Fruit fly (Drosophila melanogaster): ENCODE measurements around the gene acs.
A peak's percentile ranks its signal among the peaks of the same experiment; 100 is the strongest.

The acs gene

DNA sequence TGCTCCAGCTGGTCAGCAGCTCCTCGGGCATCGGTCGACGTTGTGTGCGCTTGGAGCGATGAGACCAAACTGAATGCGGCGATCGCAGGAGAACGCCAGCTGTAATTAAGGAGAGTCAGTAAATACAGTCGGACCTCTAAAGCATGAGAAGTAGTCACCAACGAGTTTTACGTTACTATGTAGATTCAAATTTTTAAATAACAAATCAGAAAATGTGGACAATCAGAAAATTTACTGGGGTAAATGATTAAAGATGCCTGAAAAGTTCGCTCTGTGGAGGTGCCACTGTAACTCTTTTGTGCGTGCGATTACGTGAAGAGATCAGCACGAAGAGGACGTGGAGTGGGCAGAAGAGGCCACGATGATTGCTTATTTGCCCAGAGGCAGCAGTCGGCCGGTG is 8.5 kb upstream of the acs start, which contains the start of gene SCOT (continued):
- no peak for TF ChIP-seq pzg (GFP tag; optimal IDR thresholded peaks at IDR 0.05)
- TF ChIP-seq otp (GFP tag; IDR thresholded peaks at IDR 0.05): peak; percentile 80
- no peak for TF ChIP-seq cg (GFP tag; optimal IDR thresholded peaks at IDR 0.05)
- no peak for TF ChIP-seq CG8290 (GFP tag; optimal IDR thresholded peaks at IDR 0.05)
- no peak for TF ChIP-seq CG8290 (tag; optimal IDR thresholded peaks at IDR 0.05)
- TF ChIP-seq CG2129 (GFP tag; IDR thresholded peaks at IDR 0.05; ENCODE audit: partially characterized antibody): no peak
- peak; percentile 18 for TF ChIP-seq CG18619 (GFP tag; optimal IDR thresholded peaks at IDR 0.05)
- TF ChIP-seq mirr (GFP tag; optimal IDR thresholded peaks at IDR 0.05): no peak
- TF ChIP-seq CG12391 (tag; optimal IDR thresholded peaks at IDR 0.05): peak; percentile 70
- peak; percentile 79 for TF ChIP-seq Ada2b (GFP tag; IDR thresholded peaks at IDR 0.05)
- TF ChIP-seq ttk (GFP tag; IDR thresholded peaks at IDR 0.05): peak; percentile 87
- no peak for TF ChIP-seq Mad (GFP tag; optimal IDR thresholded peaks at IDR 0.05)
- TF ChIP-seq Med (GFP tag): peak; percentile 91
- peak; percentile 74 for TF ChIP-seq Rfx (GFP tag; IDR thresholded peaks at IDR 0.05)
- TF ChIP-seq ems (GFP tag; optimal IDR thresholded peaks at IDR 0.05): peak; percentile 66
- no peak for TF ChIP-seq nau (GFP tag; optimal IDR thresholded peaks at IDR 0.05)
- TF ChIP-seq E2f1 (GFP tag; IDR thresholded peaks at IDR 0.05): peak; percentile 73
- peak; percentile 69 for TF ChIP-seq CG16863 (GFP tag; optimal IDR thresholded peaks at IDR 0.05)
- TF ChIP-seq CG17328 (GFP tag; IDR thresholded peaks at IDR 0.05): peak; percentile 83
- peak; percentile 19 for TF ChIP-seq disco-r (GFP tag; optimal IDR thresholded peaks at IDR 0.05)
- peak; percentile 52 for TF ChIP-seq phol (tag; optimal IDR thresholded peaks at IDR 0.05)
- peak; percentile 63 for TF ChIP-seq CG1602 (GFP tag; optimal IDR thresholded peaks at IDR 0.05)
- no peak for TF ChIP-seq CG11723 (GFP tag; optimal IDR thresholded peaks at IDR 0.05)
- no peak for TF ChIP-seq CG30403 (GFP tag; optimal IDR thresholded peaks at IDR 0.05)
- TF ChIP-seq HLHmδ (GFP tag; optimal IDR thresholded peaks at IDR 0.05): no peak
- peak; percentile 45 for TF ChIP-seq ewg (GFP tag; optimal IDR thresholded peaks at IDR 0.05)
- no peak for TF ChIP-seq CG13624 (GFP tag; optimal IDR thresholded peaks at IDR 0.05)
- TF ChIP-seq NK7.1 (GFP tag; optimal IDR thresholded peaks at IDR 0.05): peak; percentile 3
- TF ChIP-seq cas (GFP tag; IDR thresholded peaks at IDR 0.05): no peak
- no peak for TF ChIP-seq CG12659 (GFP tag; optimal IDR thresholded peaks at IDR 0.05)
- peak; percentile 78 for TF ChIP-seq seq (GFP tag; IDR thresholded peaks at IDR 0.05)
- no peak for TF ChIP-seq Six4 (GFP tag; optimal IDR thresholded peaks at IDR 0.05)
- TF ChIP-seq Atf-2 (GFP tag; optimal IDR thresholded peaks at IDR 0.05): peak; percentile 47
- TF ChIP-seq p53 (GFP tag; optimal IDR thresholded peaks at IDR 0.05): peak; percentile 28
- TF ChIP-seq Drgx (GFP tag; IDR thresholded peaks at IDR 0.05): peak; percentile 98
- TF ChIP-seq Stat92E (GFP tag; optimal IDR thresholded peaks at IDR 0.05): no peak
- peak; percentile 59 for TF ChIP-seq tx (GFP tag; optimal IDR thresholded peaks at IDR 0.05)
- no peak for TF ChIP-seq Bdp1 (GFP tag; optimal IDR thresholded peaks at IDR 0.05)
- no peak for TF ChIP-seq CG2199 (GFP tag; IDR thresholded peaks at IDR 0.05)
- TF ChIP-seq CG10654 (GFP tag; optimal IDR thresholded peaks at IDR 0.05): no peak
- TF ChIP-seq CG5180 (GFP tag; optimal IDR thresholded peaks at IDR 0.05): no peak
- no peak for TF ChIP-seq CG6854 (GFP tag; optimal IDR thresholded peaks at IDR 0.05)
- TF ChIP-seq eve (GFP tag; optimal IDR thresholded peaks at IDR 0.05): no peak
- TF ChIP-seq CG17829 (tag; optimal IDR thresholded peaks at IDR 0.05): no peak
- TF ChIP-seq MTF-1 (GFP tag; optimal IDR thresholded peaks at IDR 0.05; ENCODE audit: borderline replicate concordance): no peak
- TF ChIP-seq Max (GFP tag; optimal IDR thresholded peaks at IDR 0.05): no peak
- TF ChIP-seq fd102C (GFP tag; optimal IDR thresholded peaks at IDR 0.05): no peak
- no peak for TF ChIP-seq unc-4 (GFP tag; IDR thresholded peaks at IDR 0.05; ENCODE audit: partially characterized antibody)
- no peak for TF ChIP-seq CG42726 (GFP tag; IDR thresholded peaks at IDR 0.05; ENCODE audit: partially characterized antibody)
- no peak for TF ChIP-seq tio (GFP tag; optimal IDR thresholded peaks at IDR 0.05)
- TF ChIP-seq CG18476 (GFP tag; optimal IDR thresholded peaks at IDR 0.05): no peak
- TF ChIP-seq CG7556 (GFP tag; optimal IDR thresholded peaks at IDR 0.05): no peak

Data from whole organism, embryonic.